Worm (Caenorhabditis elegans) whole organism, L4/young adult: Measurements from ENCODE around the gene mtm-5.

Source experiments
- W03F9.2 ChIP-seq: fragments of 150-350 bp; optimal IDR thresholded peaks from 2 replicates; lab custom pipeline; 2014; ENCODE audit warnings: missing biosample characterization, missing genetic modification characterization
- dao-5 ChIP-seq: sonication (generic microtip); optimal IDR thresholded peaks from 2 replicates; lab custom pipeline; 2016; ENCODE audit warnings: missing genotype, missing genetic modification characterization, moderate library complexity, missing compliant biosample characterization
- him-1 ChIP-seq: sonication (generic microtip); optimal IDR thresholded peaks from 2 replicates; lab custom pipeline; 2016; ENCODE audit warnings: missing genotype, missing genetic modification reagents, missing genetic modification characterization, missing compliant biosample characterization

The mtm-5 gene

ce11 chrX:5213032-5213431 lies 30.2 kb downstream of the mtm-5 start:
- TF ChIP-seq dao-5 (tag; lab: Kevin White, UChicago) (no peak), him-1 (no peak), W03F9.2 (tag; lab: Kevin White, UChicago) (no peak)

ce11 chrX:5210927-5211655 lies 32.1 kb downstream of the mtm-5 start:
- TF ChIP-seq W03F9.2 (tag; lab: Kevin White, UChicago) (no peak), dao-5 (tag; lab: Kevin White, UChicago) (no peak), him-1 (no peak)

- TF ChIP-seq dao-5 (tag; lab: Kevin White, UChicago) (no peak), him-1 (peak; percentile 32)
These were observed 32.7 kb downstream of the mtm-5 start for ce11 chrX:5210524-5210923.

- TF ChIP-seq dao-5 (tag; lab: Kevin White, UChicago) = no peak
- no peak for TF ChIP-seq him-1
- no peak for TF ChIP-seq W03F9.2 (tag; lab: Kevin White, UChicago)
These were observed 33.8 kb downstream of the mtm-5 start for ce11 chrX:5209429-5209828.

ce11 chrX:5208831-5209230 lies 34.4 kb downstream of the mtm-5 start:
- TF ChIP-seq him-1 (no peak), W03F9.2 (tag; lab: Kevin White, UChicago) (no peak), dao-5 (tag; lab: Kevin White, UChicago) (no peak)

ce11 chrX:5208326-5208725 lies 34.9 kb downstream of the mtm-5 start:
- TF ChIP-seq W03F9.2 (tag; lab: Kevin White, UChicago) (no peak), him-1 (no peak), dao-5 (tag; lab: Kevin White, UChicago) (no peak)

ce11 chrX:5207819-5208218 lies 35.4 kb downstream of the mtm-5 start:
- TF ChIP-seq dao-5 (tag; lab: Kevin White, UChicago) (no peak), W03F9.2 (tag; lab: Kevin White, UChicago) (no peak), him-1 (no peak)

- TF ChIP-seq W03F9.2 (tag; lab: Kevin White, UChicago) (no peak), him-1 (no peak), dao-5 (tag; lab: Kevin White, UChicago) (no peak)
These were observed 37.6 kb downstream of the mtm-5 start, which contains the start of gene H28G03.2 for ce11 chrX:5205561-5205960. Gene H28G03.2, plus strand, starts transcription at chrX:5205760.

- TF ChIP-seq dao-5 (tag; lab: Kevin White, UChicago) = no peak
- no peak for TF ChIP-seq W03F9.2 (tag; lab: Kevin White, UChicago)
- TF ChIP-seq him-1 = no peak
These were observed 40.3 kb downstream of the mtm-5 start for ce11 chrX:5202923-5203322.

- TF ChIP-seq dao-5 (tag; lab: Kevin White, UChicago) (no peak), W03F9.2 (tag; lab: Kevin White, UChicago) (no peak), him-1 (no peak)
These were observed 40.8 kb downstream of the mtm-5 start for ce11 chrX:5202399-5202798.

ce11 chrX:5201860-5202259 lies 41.3 kb downstream of the mtm-5 start:
- TF ChIP-seq dao-5 (tag; lab: Kevin White, UChicago) (no peak), him-1 (no peak), W03F9.2 (tag; lab: Kevin White, UChicago) (no peak)

ce11 chrX:5199825-5200373 lies 43.3 kb downstream of the mtm-5 start:
- no peak for TF ChIP-seq him-1
- no peak for TF ChIP-seq dao-5 (tag; lab: Kevin White, UChicago)
- no peak for TF ChIP-seq W03F9.2 (tag; lab: Kevin White, UChicago)

- no peak for TF ChIP-seq dao-5 (tag; lab: Kevin White, UChicago)
- no peak for TF ChIP-seq him-1
- no peak for TF ChIP-seq W03F9.2 (tag; lab: Kevin White, UChicago)
These were observed 44.0 kb downstream of the mtm-5 start for ce11 chrX:5199245-5199644.

ce11 chrX:5197440-5197839 lies 45.8 kb downstream of the mtm-5 start:
- TF ChIP-seq W03F9.2 (tag; lab: Kevin White, UChicago) (no peak), him-1 (no peak), dao-5 (tag; lab: Kevin White, UChicago) (no peak)
